Fruit fly (Drosophila melanogaster) whole organism, embryonic: ENCODE data around the gene FucTD.
A peak's percentile ranks its signal among the peaks of the same experiment; 100 is the strongest.

ENCODE experiments used
- Aef1 ChIP-seq: fragments of 200-800 bp; sonication (Bioruptor generic); IDR thresholded peaks from 3 replicates; pipeline ENCODE4 v1.3.6; 2022; ENCODE audit warnings: missing biosample characterization, missing genetic modification characterization
- Asciz ChIP-seq: fragments of 200-800 bp; sonication (Bioruptor generic); optimal IDR thresholded peaks from 2 replicates; lab custom pipeline; 2017; ENCODE audit warnings: missing biosample characterization, mild to moderate bottlenecking, missing genetic modification characterization, missing genetic modification reagents
- CG10462 ChIP-seq: fragments of 200-800 bp; sonication (Bioruptor generic); optimal IDR thresholded peaks from 2 replicates; lab custom pipeline; 2016; ENCODE audit warnings: missing biosample characterization, missing genetic modification characterization
- CG10565 ChIP-seq: fragments of 200-800 bp; sonication (Bioruptor generic); optimal IDR thresholded peaks from 3 replicates; lab custom pipeline; 2016; ENCODE audit warnings: missing biosample characterization, mild to moderate bottlenecking, missing genetic modification characterization
- CG12219 ChIP-seq: fragments of 200-800 bp; sonication (Bioruptor generic); optimal IDR thresholded peaks from 3 replicates; lab custom pipeline; 2018; ENCODE audit warnings: missing biosample characterization, mild to moderate bottlenecking, missing genetic modification characterization
- CG14667 ChIP-seq: fragments of 200-800 bp; sonication (Bioruptor generic); IDR thresholded peaks from 2 replicates; pipeline ENCODE4 v1.3.6; 2022; ENCODE audit warnings: missing biosample characterization, missing genetic modification characterization
- CG15514 ChIP-seq: fragments of 200-800 bp; sonication (Bioruptor generic); optimal IDR thresholded peaks from 3 replicates; lab custom pipeline; 2017; ENCODE audit warnings: missing biosample characterization, missing genetic modification characterization, mild to moderate bottlenecking, moderate library complexity, missing genetic modification reagents
- CG16813 ChIP-seq: fragments of 200-800 bp; sonication (Bioruptor generic); IDR thresholded peaks from 3 replicates; pipeline ENCODE4 v1.3.6; 2022; ENCODE audit warnings: missing biosample characterization, missing genetic modification characterization; ENCODE audit not compliant: partially characterized antibody
- CG31224 ChIP-seq: fragments of 200-800 bp; sonication (Bioruptor generic); IDR thresholded peaks from 2 replicates; pipeline ENCODE4 v1.3.6; 2022; ENCODE audit warnings: missing biosample characterization, missing genetic modification characterization
- CG34224 ChIP-seq: fragments of 200-800 bp; sonication (Bioruptor generic); IDR thresholded peaks from 3 replicates; pipeline ENCODE4 v1.3.6; 2022; ENCODE audit warnings: missing biosample characterization, missing genetic modification characterization; ENCODE audit not compliant: partially characterized antibody
- CG34376 ChIP-seq: fragments of 200-800 bp; sonication (Bioruptor generic); optimal IDR thresholded peaks from 2 replicates; lab custom pipeline; 2018; ENCODE audit warnings: missing biosample characterization, mild to moderate bottlenecking, missing genetic modification characterization
- CG4730 ChIP-seq: fragments of 200-800 bp; sonication (Bioruptor generic); IDR thresholded peaks from 2 replicates; pipeline ENCODE4 v1.3.6; 2022; ENCODE audit warnings: missing biosample characterization, missing genetic modification characterization
- CG6791 ChIP-seq: fragments of 200-800 bp; sonication (Bioruptor generic); IDR thresholded peaks from 3 replicates; pipeline ENCODE4 v1.3.6; 2022; ENCODE audit warnings: missing biosample characterization, missing genetic modification characterization; ENCODE audit not compliant: partially characterized antibody
- CG7556 ChIP-seq: fragments of 200-800 bp; sonication (Bioruptor generic); optimal IDR thresholded peaks from 2 replicates; lab custom pipeline; 2017; ENCODE audit warnings: missing biosample characterization, mild to moderate bottlenecking, missing genetic modification characterization
- CG7786 ChIP-seq: fragments of 200-800 bp; sonication (Bioruptor generic); optimal IDR thresholded peaks from 2 replicates; lab custom pipeline; 2016; ENCODE audit warnings: missing biosample characterization, missing genetic modification characterization
- CG7839 ChIP-seq: fragments of 200-800 bp; sonication (Bioruptor generic); optimal IDR thresholded peaks from 3 replicates; lab custom pipeline; 2018; ENCODE audit warnings: missing biosample characterization, mild to moderate bottlenecking, missing genetic modification characterization, moderate library complexity
- CG8290 ChIP-seq, 3 experiments: fragments of 200-800 bp; sonication (Bioruptor generic); optimal IDR thresholded peaks; 2 replicates each; lab custom pipeline; 2016 to 2019; ENCODE audit warnings: missing biosample characterization in 3 of 3, missing genetic modification characterization in 3 of 3, mild to moderate bottlenecking in 2 of 3, moderate library complexity in 1 of 3
- CG9727 ChIP-seq: fragments of 200-800 bp; sonication (Bioruptor generic); optimal IDR thresholded peaks from 3 replicates; lab custom pipeline; 2017; ENCODE audit warnings: missing biosample characterization, mild to moderate bottlenecking, missing genetic modification characterization
- Camta ChIP-seq: fragments of 200-800 bp; sonication (Bioruptor generic); optimal IDR thresholded peaks from 2 replicates; lab custom pipeline; 2016; ENCODE audit warnings: missing biosample characterization, missing genetic modification characterization
- CoRest ChIP-seq: fragments of 200-800 bp; sonication (Bioruptor generic); optimal IDR thresholded peaks from 3 replicates; lab custom pipeline; 2018; ENCODE audit warnings: missing biosample characterization, mild to moderate bottlenecking, missing genetic modification characterization, moderate library complexity
- CrebB ChIP-seq: fragments of 200-800 bp; sonication (Bioruptor generic); optimal IDR thresholded peaks from 3 replicates; lab custom pipeline; 2018; ENCODE audit warnings: missing biosample characterization, mild to moderate bottlenecking, missing genetic modification characterization
- D19B ChIP-seq: fragments of 200-800 bp; sonication (Bioruptor generic); optimal IDR thresholded peaks from 2 replicates; lab custom pipeline; 2017; ENCODE audit warnings: missing biosample characterization, mild to moderate bottlenecking, missing genetic modification characterization
- Deaf1 ChIP-seq: fragments of 200-800 bp; optimal IDR thresholded peaks from 3 replicates; lab custom pipeline; 2019; ENCODE audit warnings: missing biosample characterization, mild to moderate bottlenecking, missing genetic modification characterization, moderate library complexity
- Dek ChIP-seq: fragments of 200-800 bp; sonication (Bioruptor generic); optimal IDR thresholded peaks from 3 replicates; lab custom pipeline; 2019; ENCODE audit warnings: missing biosample characterization, mild to moderate bottlenecking, missing genetic modification characterization, moderate library complexity
- Dfd ChIP-seq, 2 experiments: fragments of >200 bp; optimal IDR thresholded peaks; 2 replicates each; lab custom pipeline; 2017; ENCODE audit warnings: missing biosample characterization in 2 of 2, missing genetic modification characterization in 2 of 2
- Doc3 ChIP-seq: fragments of 200-800 bp; sonication (Bioruptor generic); IDR thresholded peaks from 3 replicates; pipeline ENCODE4 v1.3.6; 2022; ENCODE audit warnings: missing biosample characterization, missing genetic modification characterization; ENCODE audit not compliant: partially characterized antibody
- ERR ChIP-seq: fragments of 200-800 bp; sonication (Bioruptor generic); optimal IDR thresholded peaks from 2 replicates; lab custom pipeline; 2016; ENCODE audit warnings: missing biosample characterization, missing genetic modification characterization
- HLHmδ ChIP-seq: fragments of 200-800 bp; sonication (Bioruptor generic); optimal IDR thresholded peaks from 2 replicates; lab custom pipeline; 2018; ENCODE audit warnings: missing biosample characterization, mild to moderate bottlenecking, missing genetic modification characterization, moderate library complexity
- Hmr ChIP-seq: fragments of 200-800 bp; sonication (Bioruptor generic); optimal IDR thresholded peaks from 3 replicates; lab custom pipeline; 2017; ENCODE audit warnings: mild to moderate bottlenecking, missing biosample characterization, missing genetic modification reagents, missing genetic modification characterization
- Rfx ChIP-seq: fragments of 200-800 bp; sonication (Bioruptor generic); IDR thresholded peaks from 2 replicates; pipeline ENCODE4 v1.3.6; 2022; ENCODE audit warnings: missing biosample characterization, missing genetic modification characterization
- Sry-β ChIP-seq: fragments of 200-800 bp; sonication (Bioruptor generic); optimal IDR thresholded peaks from 2 replicates; lab custom pipeline; 2018; ENCODE audit warnings: missing biosample characterization, mild to moderate bottlenecking, missing genetic modification characterization, moderate library complexity
- Ssrp ChIP-seq: fragments of 200-800 bp; sonication (Bioruptor generic); optimal IDR thresholded peaks from 2 replicates; lab custom pipeline; 2018; ENCODE audit warnings: missing biosample characterization, mild to moderate bottlenecking, missing genetic modification characterization, moderate library complexity
- ab ChIP-seq: fragments of 200-800 bp; sonication (Bioruptor generic); optimal IDR thresholded peaks from 2 replicates; lab custom pipeline; 2016; ENCODE audit warnings: missing biosample characterization, missing genetic modification characterization
- abd-A ChIP-seq: fragments of 200-800 bp; sonication (Bioruptor generic); optimal IDR thresholded peaks from 3 replicates; lab custom pipeline; 2019; ENCODE audit warnings: missing biosample characterization, mild to moderate bottlenecking, missing genetic modification characterization, moderate library complexity
- cas ChIP-seq: fragments of 200-800 bp; sonication (Bioruptor generic); IDR thresholded peaks from 2 replicates; pipeline ENCODE4 v1.3.6; 2022; ENCODE audit warnings: missing biosample characterization, missing genetic modification characterization
- corto ChIP-seq: fragments of 200-800 bp; sonication (Bioruptor generic); optimal IDR thresholded peaks from 2 replicates; lab custom pipeline; 2016; ENCODE audit warnings: missing biosample characterization, mild to moderate bottlenecking, missing genetic modification characterization, moderate library complexity
- dan ChIP-seq: fragments of 200-800 bp; sonication (Bioruptor generic); IDR thresholded peaks from 2 replicates; pipeline ENCODE4 v1.3.6; 2022; ENCODE audit warnings: missing biosample characterization, missing genetic modification characterization
- emc ChIP-seq: fragments of 200-800 bp; sonication (Bioruptor generic); optimal IDR thresholded peaks from 2 replicates; lab custom pipeline; 2016; ENCODE audit warnings: missing biosample characterization, missing genetic modification characterization
- fd96Cb ChIP-seq: fragments of 200-800 bp; sonication (Bioruptor generic); optimal IDR thresholded peaks from 2 replicates; lab custom pipeline; 2018; ENCODE audit warnings: missing biosample characterization, mild to moderate bottlenecking, missing genetic modification characterization, moderate library complexity
- grn ChIP-seq: fragments of 200-800 bp; sonication (Bioruptor generic); optimal IDR thresholded peaks from 3 replicates; lab custom pipeline; 2017; ENCODE audit warnings: missing biosample characterization, missing genetic modification characterization
- hth ChIP-seq: fragments of >200 bp; optimal IDR thresholded peaks from 2 replicates; lab custom pipeline; 2017; ENCODE audit warnings: inconsistent platforms
- ind ChIP-seq: fragments of 200-800 bp; sonication (Bioruptor generic); optimal IDR thresholded peaks from 3 replicates; lab custom pipeline; 2016; ENCODE audit warnings: missing biosample characterization, missing genetic modification characterization
- inv ChIP-seq: fragments of 200-800 bp; sonication (Bioruptor generic); IDR thresholded peaks from 2 replicates; pipeline ENCODE4 v1.3.6; 2022; ENCODE audit warnings: missing biosample characterization, missing genetic modification characterization; ENCODE audit not compliant: partially characterized antibody
- nom ChIP-seq: fragments of 200-800 bp; sonication (Bioruptor generic); optimal IDR thresholded peaks from 2 replicates; lab custom pipeline; 2017; ENCODE audit warnings: missing biosample characterization, missing genetic modification characterization, mild to moderate bottlenecking, moderate library complexity, missing genetic modification reagents
- phol ChIP-seq: fragments of 200-800 bp; sonication (Bioruptor generic); optimal IDR thresholded peaks from 3 replicates; lab custom pipeline; 2018; ENCODE audit warnings: missing biosample characterization, mild to moderate bottlenecking, missing genetic modification characterization, moderate library complexity
- sens-2 ChIP-seq: fragments of 200-800 bp; sonication (Bioruptor generic); IDR thresholded peaks from 2 replicates; pipeline ENCODE4 v1.3.6; 2022; ENCODE audit warnings: missing biosample characterization, missing genetic modification characterization
- shn ChIP-seq: fragments of 200-800 bp; sonication (Bioruptor generic); optimal IDR thresholded peaks from 3 replicates; lab custom pipeline; 2016; ENCODE audit warnings: missing biosample characterization, missing genetic modification characterization
- slou ChIP-seq: fragments of 200-800 bp; sonication (Bioruptor generic); optimal IDR thresholded peaks from 3 replicates; lab custom pipeline; 2016; ENCODE audit warnings: missing biosample characterization, missing genetic modification characterization
- ssp ChIP-seq: fragments of 200-800 bp; sonication (Bioruptor generic); IDR thresholded peaks from 2 replicates; pipeline ENCODE4 v1.3.6; 2022; ENCODE audit warnings: missing biosample characterization, missing genetic modification characterization
- tgo ChIP-seq: fragments of 200-800 bp; sonication (Bioruptor generic); IDR thresholded peaks from 3 replicates; pipeline ENCODE4 v1.3.6; 2022; ENCODE audit warnings: missing biosample characterization, missing genetic modification characterization
- tna ChIP-seq: fragments of 200-800 bp; sonication (Bioruptor generic); IDR thresholded peaks from 2 replicates; pipeline ENCODE4 v1.3.6; 2022; ENCODE audit warnings: missing biosample characterization, missing genetic modification characterization; ENCODE audit not compliant: partially characterized antibody

FucTD gene

DNA sequence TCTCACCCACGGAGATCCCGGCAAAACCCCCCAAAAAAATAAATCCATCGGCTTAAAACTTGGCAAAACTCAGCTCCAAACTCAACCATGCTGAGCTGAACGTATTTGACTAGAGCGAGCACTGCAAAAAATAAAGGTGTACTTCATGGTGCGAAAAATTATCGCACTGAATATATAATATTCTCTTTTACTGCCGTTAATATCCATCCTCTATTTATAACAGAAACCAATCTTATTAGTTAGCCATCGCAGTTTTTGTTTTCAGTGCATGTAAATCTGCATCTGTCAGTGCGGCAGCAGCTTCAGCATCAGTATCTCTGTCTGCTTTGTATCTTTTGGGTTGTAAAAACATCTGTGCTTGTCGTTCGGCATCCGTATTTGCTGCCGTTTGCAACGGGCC lies 45.1 kb upstream of the FucTD start (continued):
- TF ChIP-seq CG31224 (GFP tag; lab: Robert Waterston, UW) (no peak), Dfd (GFP tag; optimal IDR thresholded peaks at IDR 0.05; lab: Kevin White, UChicago) (no peak), Doc3 (GFP tag; lab: Robert Waterston, UW) (no peak), fd96Cb (tag; lab: Kevin White, UChicago) (peak; percentile 2), ERR (GFP tag; lab: Kevin White, UChicago) (no peak), slou (GFP tag; lab: Kevin White, UChicago) (no peak), CG10462 (no peak), Sry-β (no peak), CG16813 (GFP tag; lab: Robert Waterston, UW) (no peak), CG34224 (GFP tag; lab: Robert Waterston, UW) (no peak), CG34376 (no peak), ind (GFP tag; lab: Kevin White, UChicago) (peak; percentile 14), CG7839 (tag; lab: Kevin White, UChicago) (peak; percentile 43), Camta (GFP tag; lab: Kevin White, UChicago) (no peak), tgo (GFP tag; lab: Robert Waterston, UW) (no peak), Hmr (GFP tag; lab: Kevin White, UChicago) (no peak), CrebB (tag; lab: Kevin White, UChicago) (no peak), CG10565 (GFP tag; lab: Kevin White, UChicago) (no peak), ab (GFP tag; lab: Kevin White, UChicago) (no peak), Deaf1 (tag; lab: Kevin White, UChicago) (no peak), CG9727 (no peak), corto (GFP tag; lab: Kevin White, UChicago) (no peak), emc (no peak), CG15514 (GFP tag; lab: Kevin White, UChicago) (no peak), Aef1 (GFP tag; lab: Robert Waterston, UW) (no peak), CoRest (tag; lab: Kevin White, UChicago) (no peak), shn (GFP tag; lab: Kevin White, UChicago) (no peak), ssp (GFP tag; lab: Robert Waterston, UW) (no peak), abd-A (tag; lab: Kevin White, UChicago) (no peak), HLHmδ (GFP tag; lab: Kevin White, UChicago) (no peak), CG14667 (GFP tag; lab: Robert Waterston, UW) (no peak), Asciz (GFP tag; lab: Kevin White, UChicago) (no peak), dan (GFP tag; lab: Robert Waterston, UW) (no peak), D19B (GFP tag; lab: Kevin White, UChicago) (no peak), Dek (tag; lab: Kevin White, UChicago) (no peak), CG7556 (GFP tag; lab: Kevin White, UChicago) (no peak), CG12219 (GFP tag; lab: Kevin White, UChicago) (peak; percentile 11), CG8290 (GFP tag; optimal IDR thresholded peaks at IDR 0.05; lab: Kevin White, UChicago) (no peak), CG8290 (tag; optimal IDR thresholded peaks at IDR 0.05; lab: Kevin White, UChicago) (peak in 1 of 2 experiments; percentile 26), Rfx (GFP tag; lab: Robert Waterston, UW) (no peak), hth (lab: Kevin White, UChicago) (no peak), tna (GFP tag; lab: Robert Waterston, UW) (no peak), CG7786 (GFP tag; lab: Kevin White, UChicago) (no peak), Ssrp (tag; lab: Kevin White, UChicago) (peak; percentile 29), inv (GFP tag; lab: Robert Waterston, UW) (no peak), cas (GFP tag; lab: Robert Waterston, UW) (no peak), sens-2 (GFP tag; lab: Robert Waterston, UW) (no peak), grn (GFP tag; lab: Kevin White, UChicago) (no peak), phol (tag; lab: Kevin White, UChicago) (peak; percentile 40), CG4730 (GFP tag; lab: Robert Waterston, UW) (no peak), CG6791 (GFP tag; lab: Robert Waterston, UW) (no peak), nom (GFP tag; lab: Kevin White, UChicago) (no peak)
